Fruit fly (Drosophila melanogaster): ENCODE measurements around the gene CG43373.

The CG43373 gene

dm6 chr3L:16571014-16571738 lies 28.0 kb upstream of the CG43373 start (continued):
- peak; percentile 47 for TF ChIP-seq Oli (tag; optimal IDR thresholded peaks at IDR 0.05)
- TF ChIP-seq psq (GFP tag; optimal IDR thresholded peaks at IDR 0.05) = no peak
- TF ChIP-seq CG2129 (GFP tag; IDR thresholded peaks at IDR 0.05; ENCODE audit: partially characterized antibody) = no peak
- no peak for TF ChIP-seq repo (GFP tag; optimal IDR thresholded peaks at IDR 0.05)
- no peak for TF ChIP-seq CG10959 (GFP tag; IDR thresholded peaks at IDR 0.05)
- no peak for TF ChIP-seq CG6791 (GFP tag; IDR thresholded peaks at IDR 0.05; ENCODE audit: partially characterized antibody)
- no peak for TF ChIP-seq sens-2 (GFP tag; IDR thresholded peaks at IDR 0.05)
- no peak for TF ChIP-seq Sox102F (GFP tag; optimal IDR thresholded peaks at IDR 0.05)
- TF ChIP-seq Spps (tag; optimal IDR thresholded peaks at IDR 0.05) = no peak
- no peak for TF ChIP-seq CG34376 (GFP tag; optimal IDR thresholded peaks at IDR 0.05)
- TF ChIP-seq nmo (GFP tag; optimal IDR thresholded peaks at IDR 0.05) = peak; percentile 39
- peak; percentile 65 for TF ChIP-seq seq (GFP tag; IDR thresholded peaks at IDR 0.05)
- TF ChIP-seq bab2 (GFP tag; optimal IDR thresholded peaks at IDR 0.05) = peak; percentile 55
- TF ChIP-seq CG4854 (GFP tag; optimal IDR thresholded peaks at IDR 0.05) = peak; percentile 18
- TF ChIP-seq CG12071 (GFP tag; optimal IDR thresholded peaks at IDR 0.05) = no peak
- TF ChIP-seq pum (GFP tag; optimal IDR thresholded peaks at IDR 0.05) = peak; percentile 36
- no peak for TF ChIP-seq schlank (tag; optimal IDR thresholded peaks at IDR 0.05)
- TF ChIP-seq tx (GFP tag; optimal IDR thresholded peaks at IDR 0.05) = peak; percentile 16
- no peak for TF ChIP-seq Ssrp (tag; optimal IDR thresholded peaks at IDR 0.05)
- TF ChIP-seq NC2β (GFP tag; optimal IDR thresholded peaks at IDR 0.05) = no peak
- no peak for TF ChIP-seq run (tag; optimal IDR thresholded peaks at IDR 0.05)
- TF ChIP-seq esg (GFP tag; conservative IDR thresholded peaks at IDR 0.05) = peak; percentile 47
- TF ChIP-seq gce (GFP tag; IDR thresholded peaks at IDR 0.05) = no peak
- peak; percentile 60 for TF ChIP-seq lilli (GFP tag; optimal IDR thresholded peaks at IDR 0.05)
- TF ChIP-seq CG31224 (GFP tag; IDR thresholded peaks at IDR 0.05) = peak; percentile 15; the same call in 1 of the 2 replicates
- TF ChIP-seq CG17186 (GFP tag; optimal IDR thresholded peaks at IDR 0.05) = no peak
- TF ChIP-seq CG18011 (GFP tag; optimal IDR thresholded peaks at IDR 0.05) = no peak
- peak; percentile 71 for TF ChIP-seq CG2678 (tag; optimal IDR thresholded peaks at IDR 0.05)
- no peak for TF ChIP-seq bbx (GFP tag; IDR thresholded peaks at IDR 0.05; ENCODE audit: partially characterized antibody)
- no peak for TF ChIP-seq CG15479 (GFP tag; optimal IDR thresholded peaks at IDR 0.05)
- no peak for TF ChIP-seq fu2 (GFP tag; optimal IDR thresholded peaks at IDR 0.05)
- TF ChIP-seq CG7786 (GFP tag; optimal IDR thresholded peaks at IDR 0.05) = peak; percentile 44
- TF ChIP-seq CG7928 (GFP tag; optimal IDR thresholded peaks at IDR 0.05) = no peak
- no peak for TF ChIP-seq Lpt (GFP tag; optimal IDR thresholded peaks at IDR 0.05)
- TF ChIP-seq aop (GFP tag; IDR thresholded peaks at IDR 0.05) = no peak
- no peak for TF ChIP-seq NFAT (GFP tag; IDR thresholded peaks at IDR 0.05)
- peak; percentile 51 for TF ChIP-seq CG12299 (tag; optimal IDR thresholded peaks at IDR 0.05)
- peak; percentile 24 for TF ChIP-seq Myb (GFP tag; optimal IDR thresholded peaks at IDR 0.05)
- TF ChIP-seq zen (tag; optimal IDR thresholded peaks at IDR 0.05) = no peak
- TF ChIP-seq Dbx (GFP tag; IDR thresholded peaks at IDR 0.05) = peak; percentile 74
- TF ChIP-seq D19B (GFP tag; optimal IDR thresholded peaks at IDR 0.05) = peak; percentile 5
- no peak for TF ChIP-seq MTF-1 (GFP tag; optimal IDR thresholded peaks at IDR 0.05; ENCODE audit: borderline replicate concordance)
- no peak for TF ChIP-seq CG30431 (GFP tag; optimal IDR thresholded peaks at IDR 0.05)
- TF ChIP-seq CG31388 (GFP tag; optimal IDR thresholded peaks at IDR 0.05) = no peak
- peak; percentile 59 for TF ChIP-seq CG18262 (tag; optimal IDR thresholded peaks at IDR 0.05)
- peak; percentile 67 for TF ChIP-seq Fer3 (tag; optimal IDR thresholded peaks at IDR 0.05)
- no peak for TF ChIP-seq CG16813 (GFP tag; IDR thresholded peaks at IDR 0.05; ENCODE audit: partially characterized antibody)
- TF ChIP-seq CG14860 (GFP tag; IDR thresholded peaks at IDR 0.05; ENCODE audit: partially characterized antibody) = no peak
- no peak for TF ChIP-seq btn (GFP tag; optimal IDR thresholded peaks at IDR 0.05)
- no peak for TF ChIP-seq CG4707 (GFP tag; optimal IDR thresholded peaks at IDR 0.05)
